Worm (Caenorhabditis elegans) whole organism, young adult: ENCODE data around the gene luc-7L3.

Experiments used
- T07F8.4 ChIP-seq: sonication (generic microtip); optimal IDR thresholded peaks from 2 replicates; lab custom pipeline; 2016; ENCODE audit warnings: mild to moderate bottlenecking, missing genetic modification characterization, moderate library complexity, missing compliant biosample characterization
- Y56A3A.18 ChIP-seq: fragments of 200-800 bp; sonication (Bioruptor generic); IDR thresholded peaks from 2 replicates; pipeline ENCODE4 v1.3.6; 2022; ENCODE audit warnings: missing genetic modification reagents, missing genetic modification characterization, missing compliant biosample characterization
- aptf-2 ChIP-seq: fragments of 200-800 bp; sonication (Bioruptor generic); conservative IDR thresholded peaks from 2 replicates; pipeline ENCODE4 v1.3.6; 2022; ENCODE audit warnings: missing genetic modification reagents, missing genetic modification characterization, missing compliant biosample characterization
- atf-7 ChIP-seq: sonication (generic microtip); optimal IDR thresholded peaks from 2 replicates; lab custom pipeline; 2017; ENCODE audit warnings: mild to moderate bottlenecking, missing genetic modification characterization, missing compliant biosample characterization
- ceh-100 ChIP-seq: fragments of 200-800 bp; sonication (Bioruptor generic); IDR thresholded peaks from 2 replicates; pipeline ENCODE4 v1.3.6; 2022; ENCODE audit warnings: missing genetic modification reagents, missing genetic modification characterization, missing compliant biosample characterization
- ets-4 ChIP-seq: fragments of 200-800 bp; sonication (Bioruptor generic); optimal IDR thresholded peaks from 2 replicates; lab custom pipeline; 2018; ENCODE audit warnings: mild to moderate bottlenecking, missing genetic modification characterization, missing compliant biosample characterization
- him-1 ChIP-seq: sonication (generic microtip); optimal IDR thresholded peaks from 2 replicates; lab custom pipeline; 2016; ENCODE audit warnings: missing genotype, missing genetic modification reagents, missing genetic modification characterization, missing compliant biosample characterization
- lag-1 ChIP-seq: fragments of 200-800 bp; sonication (Bioruptor generic); IDR thresholded peaks from 2 replicates; pipeline ENCODE4 v1.3.6; 2022; ENCODE audit warnings: missing genetic modification reagents, missing genetic modification characterization, missing compliant biosample characterization
- lin-40 ChIP-seq: sonication (generic microtip); optimal IDR thresholded peaks from 2 replicates; lab custom pipeline; 2016; ENCODE audit warnings: missing genetic modification characterization, mild to moderate bottlenecking, missing compliant biosample characterization, missing genotype, missing genetic modification reagents
- lir-1 ChIP-seq: fragments of 200-800 bp; sonication (Bioruptor generic); conservative IDR thresholded peaks from 2 replicates; pipeline ENCODE4 v1.3.6; 2022; ENCODE audit warnings: missing genetic modification reagents, missing genetic modification characterization, missing compliant biosample characterization
- sea-2 ChIP-seq: fragments of 200-800 bp; sonication (Bioruptor generic); IDR thresholded peaks from 2 replicates; pipeline ENCODE4 v1.3.6; 2022; ENCODE audit warnings: missing genetic modification characterization, missing compliant biosample characterization
- ztf-3 ChIP-seq: fragments of 200-800 bp; sonication (Bioruptor generic); optimal IDR thresholded peaks from 2 replicates; lab custom pipeline; 2018; ENCODE audit warnings: mild to moderate bottlenecking, missing genetic modification characterization, missing compliant biosample characterization

- TF ChIP-seq lir-1 (no peak), T07F8.4 (no peak), aptf-2 (no peak), Y56A3A.18 (GFP tag; lab: Robert Waterston, UW) (no peak), ztf-3 (no peak), lin-40 (tag; lab: Kevin White, UChicago) (no peak), ets-4 (GFP tag; lab: Kevin White, UChicago) (no peak), him-1 (tag; lab: Kevin White, UChicago) (no peak), ceh-100 (GFP tag; lab: Robert Waterston, UW) (no peak), lag-1 (GFP tag; lab: Robert Waterston, UW) (no peak), atf-7 (no peak), sea-2 (GFP tag; lab: Robert Waterston, UW) (no peak)
These were observed 11.0 kb downstream of the luc-7L3 start for ce11 chrII:86794-87193.
